Worm (Caenorhabditis elegans) whole organism, late embryonic: ENCODE measurements around the gene ztf-8.

Experiments used
- C08G9.2 ChIP-seq: sonication (generic microtip); optimal IDR thresholded peaks from 2 replicates; lab custom pipeline; 2016; ENCODE audit warnings: mild to moderate bottlenecking, missing genetic modification characterization, moderate library complexity, missing compliant biosample characterization
- C38D4.7 ChIP-seq: fragments of 200-800 bp; sonication (Bioruptor generic); optimal IDR thresholded peaks from 2 replicates; lab custom pipeline; 2018; ENCODE audit warnings: mild to moderate bottlenecking, missing genetic modification characterization, moderate library complexity, missing compliant biosample characterization
- F13H6.1 ChIP-seq: sonication (generic microtip); optimal IDR thresholded peaks from 2 replicates; lab custom pipeline; 2016; ENCODE audit warnings: missing genetic modification characterization, missing compliant biosample characterization
- K02D7.2 ChIP-seq: sonication (generic microtip); optimal IDR thresholded peaks from 2 replicates; lab custom pipeline; 2017; ENCODE audit warnings: mild to moderate bottlenecking, missing genetic modification characterization, missing compliant biosample characterization
- K09A11.1 ChIP-seq: sonication (generic microtip); optimal IDR thresholded peaks from 2 replicates; lab custom pipeline; 2017; ENCODE audit warnings: antibody characterized with exemption, mild to moderate bottlenecking, missing genetic modification characterization, missing compliant biosample characterization; ENCODE audit not compliant: insufficient read depth
- ahr-1 ChIP-seq: sonication (generic microtip); optimal IDR thresholded peaks from 2 replicates; lab custom pipeline; 2016; ENCODE audit warnings: missing genetic modification characterization, missing compliant biosample characterization
- ama-1 ChIP-seq: fragments of 150-350 bp; optimal IDR thresholded peaks from 2 replicates; lab custom pipeline; 2014
- ceh-14 ChIP-seq: sonication (generic microtip); optimal IDR thresholded peaks from 2 replicates; lab custom pipeline; 2016; ENCODE audit warnings: missing genotype, missing genetic modification characterization, missing compliant biosample characterization
- ceh-18 ChIP-seq: sonication (generic microtip); optimal IDR thresholded peaks from 2 replicates; lab custom pipeline; 2016; ENCODE audit warnings: missing genetic modification characterization, missing compliant biosample characterization
- ceh-19 ChIP-seq: fragments of 200-800 bp; sonication (Bioruptor generic); optimal IDR thresholded peaks from 2 replicates; lab custom pipeline; 2018; ENCODE audit warnings: mild to moderate bottlenecking, missing genetic modification characterization, missing compliant biosample characterization
- ceh-2 ChIP-seq: sonication (generic microtip); optimal IDR thresholded peaks from 2 replicates; lab custom pipeline; 2016; ENCODE audit warnings: missing genotype, missing genetic modification characterization, missing compliant biosample characterization
- ceh-22 ChIP-seq: sonication (generic microtip); optimal IDR thresholded peaks from 2 replicates; lab custom pipeline; 2017; ENCODE audit warnings: missing biosample characterization, missing genetic modification characterization
- ceh-24 ChIP-seq: sonication (generic microtip); optimal IDR thresholded peaks from 2 replicates; lab custom pipeline; 2016; ENCODE audit warnings: mild to moderate bottlenecking, missing genetic modification characterization, missing compliant biosample characterization
- ceh-31 ChIP-seq: sonication (generic microtip); optimal IDR thresholded peaks from 2 replicates; lab custom pipeline; 2016; ENCODE audit warnings: missing genetic modification characterization, missing compliant biosample characterization
- ceh-34 ChIP-seq: sonication (generic microtip); optimal IDR thresholded peaks from 2 replicates; lab custom pipeline; 2016; ENCODE audit warnings: mild to moderate bottlenecking, missing genetic modification characterization, missing compliant biosample characterization
- ceh-6 ChIP-seq: fragments of 200-800 bp; sonication (Bioruptor generic); optimal IDR thresholded peaks from 2 replicates; lab custom pipeline; 2018; ENCODE audit warnings: mild to moderate bottlenecking, missing genetic modification characterization, missing compliant biosample characterization
- ceh-9 ChIP-seq: sonication (generic microtip); optimal IDR thresholded peaks from 2 replicates; lab custom pipeline; 2016; ENCODE audit warnings: mild to moderate bottlenecking, missing genetic modification characterization, inconsistent platforms, missing compliant biosample characterization
- che-1 ChIP-seq: sonication (generic microtip); optimal IDR thresholded peaks from 2 replicates; lab custom pipeline; 2016; ENCODE audit warnings: mild to moderate bottlenecking, missing genetic modification characterization, missing compliant biosample characterization
- dve-1 ChIP-seq: sonication (generic microtip); optimal IDR thresholded peaks from 2 replicates; lab custom pipeline; 2017; ENCODE audit warnings: antibody characterized with exemption, mild to moderate bottlenecking, missing genetic modification characterization, missing compliant biosample characterization
- elt-2 ChIP-seq: sonication (generic microtip); optimal IDR thresholded peaks from 2 replicates; lab custom pipeline; 2016; ENCODE audit warnings: missing genetic modification reagents, missing genetic modification characterization, missing compliant biosample characterization
- elt-4 ChIP-seq: sonication (generic microtip); optimal IDR thresholded peaks from 2 replicates; lab custom pipeline; 2016; ENCODE audit warnings: missing genetic modification characterization, missing compliant biosample characterization
- ets-4 ChIP-seq: sonication (generic microtip); optimal IDR thresholded peaks from 2 replicates; lab custom pipeline; 2016; ENCODE audit warnings: missing genetic modification characterization, missing compliant biosample characterization
- eyg-1 ChIP-seq: sonication (generic microtip); optimal IDR thresholded peaks from 2 replicates; lab custom pipeline; 2016; ENCODE audit warnings: missing genotype, missing genetic modification characterization, missing compliant biosample characterization
- fax-1 ChIP-seq: sonication (generic microtip); optimal IDR thresholded peaks from 2 replicates; lab custom pipeline; 2016; ENCODE audit warnings: missing genotype, missing genetic modification characterization, missing compliant biosample characterization
- fkh-10 ChIP-seq: fragments of 150-350 bp; optimal IDR thresholded peaks from 2 replicates; lab custom pipeline; 2014; ENCODE audit warnings: missing biosample characterization, missing genetic modification reagents, missing genetic modification characterization
- gmeb-2 ChIP-seq: sonication (generic microtip); optimal IDR thresholded peaks from 2 replicates; lab custom pipeline; 2016; ENCODE audit warnings: missing genetic modification characterization, inconsistent platforms, missing compliant biosample characterization
- hlh-15 ChIP-seq: sonication (generic microtip); optimal IDR thresholded peaks from 2 replicates; lab custom pipeline; 2016; ENCODE audit warnings: missing genetic modification characterization, missing compliant biosample characterization
- hlh-30 ChIP-seq: sonication (generic microtip); optimal IDR thresholded peaks from 2 replicates; lab custom pipeline; 2017; ENCODE audit warnings: antibody characterized with exemption, missing genetic modification characterization, missing compliant biosample characterization; ENCODE audit not compliant: insufficient read depth
- hlh-6 ChIP-seq: sonication (generic microtip); optimal IDR thresholded peaks from 2 replicates; lab custom pipeline; 2016; ENCODE audit warnings: missing genotype, missing genetic modification characterization, missing compliant biosample characterization
- lin-11 ChIP-seq: fragments of 200-800 bp; sonication (Bioruptor generic); optimal IDR thresholded peaks from 2 replicates; lab custom pipeline; 2018; ENCODE audit warnings: mild to moderate bottlenecking, missing genetic modification characterization, missing compliant biosample characterization
- nfya-1 ChIP-seq: sonication (generic microtip); optimal IDR thresholded peaks from 2 replicates; lab custom pipeline; 2017; ENCODE audit warnings: missing genetic modification characterization, mild to moderate bottlenecking, missing compliant biosample characterization, antibody characterized with exemption, moderate library complexity
- nhr-232 ChIP-seq: sonication (generic microtip); optimal IDR thresholded peaks from 2 replicates; lab custom pipeline; 2016; ENCODE audit warnings: missing genetic modification characterization, missing compliant biosample characterization
- npax-4 ChIP-seq: sonication (generic microtip); optimal IDR thresholded peaks from 2 replicates; lab custom pipeline; 2016; ENCODE audit warnings: missing genetic modification characterization, missing compliant biosample characterization
- odd-2 ChIP-seq: sonication (generic microtip); optimal IDR thresholded peaks from 2 replicates; lab custom pipeline; 2017; ENCODE audit warnings: antibody characterized with exemption, mild to moderate bottlenecking, missing genetic modification characterization, missing compliant biosample characterization
- pat-9 ChIP-seq: fragments of 200-800 bp; sonication (Bioruptor generic); optimal IDR thresholded peaks from 2 replicates; lab custom pipeline; 2018; ENCODE audit warnings: mild to moderate bottlenecking, missing genetic modification characterization, moderate library complexity, missing compliant biosample characterization
- pax-1 ChIP-seq: fragments of 150-350 bp; optimal IDR thresholded peaks from 2 replicates; lab custom pipeline; 2014; ENCODE audit warnings: missing biosample characterization, missing genetic modification characterization
- pha-2 ChIP-seq: sonication (generic microtip); optimal IDR thresholded peaks from 2 replicates; lab custom pipeline; 2017; ENCODE audit warnings: mild to moderate bottlenecking, missing genetic modification characterization, missing compliant biosample characterization
- pha-4 ChIP-seq: fragments of 150-350 bp; optimal IDR thresholded peaks from 2 replicates; lab custom pipeline; 2018; ENCODE audit warnings: missing biosample characterization, missing genetic modification reagents, missing genetic modification characterization
- pqm-1 ChIP-seq: sonication (generic microtip); optimal IDR thresholded peaks from 2 replicates; lab custom pipeline; 2016; ENCODE audit warnings: missing genetic modification characterization, missing compliant biosample characterization
- ref-2 ChIP-seq: sonication (generic microtip); optimal IDR thresholded peaks from 2 replicates; lab custom pipeline; 2016; ENCODE audit warnings: missing genetic modification characterization, missing compliant biosample characterization
- rnt-1 ChIP-seq: sonication (generic microtip); optimal IDR thresholded peaks from 2 replicates; lab custom pipeline; 2016; ENCODE audit warnings: missing genetic modification characterization, missing compliant biosample characterization
- sdc-2 ChIP-seq: sonication (generic microtip); optimal IDR thresholded peaks from 2 replicates; lab custom pipeline; 2016; ENCODE audit warnings: missing genotype, missing genetic modification characterization, missing compliant biosample characterization
- sox-2 ChIP-seq: fragments of 200-800 bp; sonication (Bioruptor generic); IDR thresholded peaks from 2 replicates; pipeline ENCODE4 v1.3.6; 2022; ENCODE audit warnings: missing genetic modification reagents, missing genetic modification characterization, missing compliant biosample characterization
- syd-9 ChIP-seq: sonication (generic microtip); optimal IDR thresholded peaks from 2 replicates; lab custom pipeline; 2016; ENCODE audit warnings: mild to moderate bottlenecking, missing genetic modification characterization, moderate library complexity, missing compliant biosample characterization
- tbx-2 ChIP-seq: sonication (generic microtip); optimal IDR thresholded peaks from 2 replicates; lab custom pipeline; 2016; ENCODE audit warnings: missing genetic modification characterization, missing compliant biosample characterization
- tbx-7 ChIP-seq: sonication (generic microtip); optimal IDR thresholded peaks from 2 replicates; lab custom pipeline; 2016; ENCODE audit warnings: missing genotype, missing genetic modification characterization, missing compliant biosample characterization
- unc-42 ChIP-seq: sonication (generic microtip); optimal IDR thresholded peaks from 2 replicates; lab custom pipeline; 2016; ENCODE audit warnings: missing genotype, missing genetic modification characterization, missing compliant biosample characterization
- unc-55 ChIP-seq: sonication (generic microtip); optimal IDR thresholded peaks from 2 replicates; lab custom pipeline; 2017; ENCODE audit warnings: missing biosample characterization, missing genetic modification reagents, missing genetic modification characterization
- unc-86 ChIP-seq: sonication (generic microtip); optimal IDR thresholded peaks from 2 replicates; lab custom pipeline; 2016; ENCODE audit warnings: missing genetic modification characterization, missing compliant biosample characterization
- zip-5 ChIP-seq: sonication (generic microtip); optimal IDR thresholded peaks from 2 replicates; lab custom pipeline; 2016; ENCODE audit warnings: missing genetic modification characterization, missing compliant biosample characterization
- ztf-16 ChIP-seq: sonication (generic microtip); optimal IDR thresholded peaks from 2 replicates; lab custom pipeline; 2017; ENCODE audit warnings: missing genetic modification characterization, missing compliant biosample characterization

ztf-8 gene

DNA sequence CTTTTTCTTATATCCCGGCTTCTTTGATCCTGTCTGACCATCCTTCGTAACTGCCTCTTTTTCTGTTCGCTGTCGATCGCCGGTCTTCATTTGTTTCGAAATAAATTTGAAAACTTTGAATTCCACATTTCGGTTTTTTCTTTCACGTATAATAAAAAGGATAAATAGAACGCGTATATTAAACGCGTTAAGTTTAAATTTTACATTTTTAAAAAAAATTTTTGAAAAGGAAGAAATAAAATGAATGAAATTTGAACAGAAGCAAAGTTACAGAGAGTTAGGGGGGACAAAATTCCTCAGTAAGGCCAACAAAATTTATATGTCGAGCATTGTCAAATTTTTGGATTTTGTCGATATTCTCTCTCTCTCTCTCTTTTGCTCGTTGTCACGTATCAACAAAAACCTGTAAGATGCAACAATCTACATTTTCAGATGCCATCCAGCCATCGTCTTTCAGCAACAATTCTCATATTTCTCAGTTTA lies 28.6 kb upstream of the ztf-8 start, which contains the start of the genes T15B12.2 and F52C9.5:
Gene T15B12.2, minus strand, starts transcription at position 101 of the 483 bp plus-strand sequence.
Gene F52C9.5, plus strand, starts transcription at position 433 of the 483 bp plus-strand sequence.
- TF ChIP-seq pat-9 (tag; lab: Kevin White, UChicago): no peak
- no peak for TF ChIP-seq npax-4 (tag; lab: Kevin White, UChicago)
- no peak for TF ChIP-seq ref-2 (tag; lab: Kevin White, UChicago)
- no peak for TF ChIP-seq C38D4.7 (GFP tag; lab: Kevin White, UChicago)
- TF ChIP-seq C08G9.2: no peak
- TF ChIP-seq che-1 (tag; lab: Kevin White, UChicago): no peak
- no peak for TF ChIP-seq gmeb-2 (tag; lab: Kevin White, UChicago)
- no peak for TF ChIP-seq hlh-30 (tag; lab: Kevin White, UChicago)
- TF ChIP-seq ceh-18 (tag; lab: Kevin White, UChicago): no peak
- no peak for TF ChIP-seq ceh-9 (tag; lab: Kevin White, UChicago)
- TF ChIP-seq pha-4 (tag; lab: Kevin White, UChicago): no peak
- TF ChIP-seq nfya-1 (tag; lab: Kevin White, UChicago): no peak
- TF ChIP-seq K09A11.1 (tag; lab: Kevin White, UChicago): no peak
- no peak for TF ChIP-seq K02D7.2
- TF ChIP-seq hlh-6 (tag; lab: Kevin White, UChicago): no peak
- TF ChIP-seq ceh-24 (tag; lab: Kevin White, UChicago): no peak
- no peak for TF ChIP-seq ahr-1 (tag; lab: Kevin White, UChicago)
- TF ChIP-seq pqm-1: no peak
- TF ChIP-seq unc-42: no peak

ce11 chrIII:5294867-5295266 lies 21.6 kb upstream of the ztf-8 start:
- TF ChIP-seq syd-9 (tag; lab: Kevin White, UChicago) (peak; percentile 91), eyg-1 (tag; lab: Kevin White, UChicago) (peak; percentile 63), ceh-24 (tag; lab: Kevin White, UChicago) (peak; percentile 41), zip-5 (tag; lab: Kevin White, UChicago) (peak; percentile 33), pat-9 (tag; lab: Kevin White, UChicago) (peak; percentile 88), pha-4 (tag; lab: Kevin White, UChicago) (no peak), tbx-7 (tag; lab: Kevin White, UChicago) (peak; percentile 13), unc-55 (GFP tag; lab: Kevin White, UChicago) (no peak), che-1 (tag; lab: Kevin White, UChicago) (peak; percentile 90), dve-1 (peak; percentile 73), sdc-2 (tag; lab: Kevin White, UChicago) (peak; percentile 81), elt-4 (tag; lab: Kevin White, UChicago) (no peak), hlh-15 (peak; percentile 63), ceh-19 (GFP tag; lab: Kevin White, UChicago) (peak; percentile 87), gmeb-2 (tag; lab: Kevin White, UChicago) (peak; percentile 91), rnt-1 (peak; percentile 82), fkh-10 (peak; percentile 34), fax-1 (peak; percentile 87), ztf-16 (peak; percentile 81), ceh-2 (tag; lab: Kevin White, UChicago) (peak; percentile 80), unc-86 (tag; lab: Kevin White, UChicago) (peak; percentile 87), sox-2 (GFP tag; lab: Robert Waterston, UW) (peak; percentile 78), ama-1 (lab: Kevin White, UChicago) (no peak), ceh-22 (tag; lab: Kevin White, UChicago) (no peak), ceh-34 (tag; lab: Kevin White, UChicago) (peak; percentile 94), F13H6.1 (tag; lab: Kevin White, UChicago) (peak; percentile 91), nhr-232 (tag; lab: Kevin White, UChicago) (peak; percentile 85), ceh-14 (tag; lab: Kevin White, UChicago) (peak; percentile 89), lin-11 (peak; percentile 66), pax-1 (tag; lab: Kevin White, UChicago) (no peak), ets-4 (tag; lab: Kevin White, UChicago) (peak; percentile 88), unc-42 (no peak), tbx-2 (tag; lab: Kevin White, UChicago) (peak; percentile 83), ceh-6 (GFP tag; lab: Kevin White, UChicago) (peak; percentile 84), ceh-31 (peak; percentile 57), odd-2 (peak; percentile 67), elt-2 (peak; percentile 84), pha-2 (peak; percentile 92), pqm-1 (peak; percentile 81)
